Fruit fly (Drosophila melanogaster) whole organism, prepupa: ENCODE results near the gene CG16903.

ENCODE experiments used
- Blimp-1 ChIP-seq: fragments of 200-800 bp; sonication (Bioruptor generic); optimal IDR thresholded peaks from 3 replicates; lab custom pipeline; 2017; ENCODE audit warnings: missing biosample characterization, missing genetic modification characterization, mild to moderate bottlenecking, moderate library complexity, missing genetic modification reagents
- CG10631 ChIP-seq: fragments of 200-800 bp; sonication (Bioruptor generic); optimal IDR thresholded peaks from 2 replicates; lab custom pipeline; 2016; ENCODE audit warnings: missing biosample characterization, missing genetic modification characterization
- CG10669 ChIP-seq: fragments of 200-800 bp; sonication (Bioruptor generic); optimal IDR thresholded peaks from 3 replicates; lab custom pipeline; 2018; ENCODE audit warnings: missing biosample characterization, mild to moderate bottlenecking, missing genetic modification characterization, moderate library complexity
- CG11294 ChIP-seq: fragments of 200-800 bp; sonication (Bioruptor generic); IDR thresholded peaks from 2 replicates; pipeline ENCODE4 v1.3.6; 2022; ENCODE audit warnings: missing biosample characterization, missing genetic modification characterization
- CG11762 ChIP-seq: fragments of 200-800 bp; sonication (Bioruptor generic); optimal IDR thresholded peaks from 3 replicates; lab custom pipeline; 2016; ENCODE audit warnings: missing biosample characterization, missing genetic modification characterization; ENCODE audit not compliant: insufficient read depth
- CG15336 ChIP-seq: fragments of 200-800 bp; sonication (Bioruptor generic); IDR thresholded peaks from 2 replicates; pipeline ENCODE4 v1.3.6; 2022; ENCODE audit warnings: missing biosample characterization, missing genetic modification characterization
- CG16779 ChIP-seq: fragments of 200-800 bp; sonication (Bioruptor generic); optimal IDR thresholded peaks from 3 replicates; lab custom pipeline; 2017; ENCODE audit warnings: missing biosample characterization, mild to moderate bottlenecking, missing genetic modification characterization
- CG3032 ChIP-seq: fragments of 200-800 bp; optimal IDR thresholded peaks from 2 replicates; lab custom pipeline; 2019; ENCODE audit warnings: missing biosample characterization, mild to moderate bottlenecking, missing genetic modification characterization, moderate library complexity
- CG31627 ChIP-seq: fragments of 200-800 bp; sonication (Bioruptor generic); optimal IDR thresholded peaks from 3 replicates; lab custom pipeline; 2016; ENCODE audit warnings: missing biosample characterization, missing genetic modification characterization
- CG32006 ChIP-seq: fragments of 200-800 bp; sonication (Bioruptor generic); optimal IDR thresholded peaks from 3 replicates; lab custom pipeline; 2017; ENCODE audit warnings: missing biosample characterization, mild to moderate bottlenecking, missing genetic modification characterization
- CG3919 ChIP-seq: fragments of 200-800 bp; sonication (Bioruptor generic); optimal IDR thresholded peaks from 3 replicates; lab custom pipeline; 2016; ENCODE audit warnings: missing biosample characterization, missing genetic modification characterization
- CG4318 ChIP-seq: fragments of 200-800 bp; sonication (Bioruptor generic); optimal IDR thresholded peaks from 3 replicates; lab custom pipeline; 2017; ENCODE audit warnings: missing biosample characterization, mild to moderate bottlenecking, missing genetic modification characterization
- CG6792 ChIP-seq: fragments of 200-800 bp; sonication (Bioruptor generic); optimal IDR thresholded peaks from 3 replicates; lab custom pipeline; 2016; ENCODE audit warnings: missing biosample characterization, missing genetic modification characterization
- CG6854 ChIP-seq: fragments of 200-800 bp; sonication (Bioruptor generic); optimal IDR thresholded peaks from 2 replicates; lab custom pipeline; 2017; ENCODE audit warnings: missing biosample characterization, mild to moderate bottlenecking, missing genetic modification characterization
- CG8119 ChIP-seq: fragments of 200-800 bp; sonication (Bioruptor generic); IDR thresholded peaks from 3 replicates; pipeline ENCODE4 v1.3.6; 2022; ENCODE audit warnings: missing biosample characterization, missing genetic modification characterization
- CG8319 ChIP-seq: fragments of 200-800 bp; sonication (Bioruptor generic); optimal IDR thresholded peaks from 3 replicates; lab custom pipeline; 2016; ENCODE audit warnings: missing biosample characterization, missing genetic modification characterization
- CG8632 ChIP-seq: fragments of 200-800 bp; sonication (Bioruptor generic); optimal IDR thresholded peaks from 3 replicates; lab custom pipeline; 2016; ENCODE audit warnings: missing biosample characterization, missing genetic modification characterization
- CG9139 ChIP-seq: fragments of 200-800 bp; sonication (Bioruptor generic); optimal IDR thresholded peaks from 3 replicates; lab custom pipeline; 2017; ENCODE audit warnings: missing biosample characterization, mild to moderate bottlenecking, missing genetic modification characterization
- Eip78C ChIP-seq: fragments of 200-800 bp; sonication (Bioruptor generic); peaks from one replicate; lab custom pipeline; 2016; ENCODE audit warnings: missing biosample characterization, missing genetic modification characterization
- Ets21C ChIP-seq: fragments of 200-800 bp; sonication (Bioruptor generic); optimal IDR thresholded peaks from 3 replicates; lab custom pipeline; 2016; ENCODE audit warnings: missing biosample characterization, missing genetic modification characterization
- Ets96B ChIP-seq: fragments of 200-800 bp; optimal IDR thresholded peaks from 2 replicates; lab custom pipeline; 2019; ENCODE audit warnings: missing biosample characterization, mild to moderate bottlenecking, missing genetic modification characterization, moderate library complexity
- Hr39 ChIP-seq: fragments of 200-800 bp; sonication (Bioruptor generic); optimal IDR thresholded peaks from 2 replicates; lab custom pipeline; 2016; ENCODE audit warnings: missing biosample characterization, missing genetic modification characterization
- Smox ChIP-seq: fragments of 200-800 bp; sonication (Bioruptor generic); optimal IDR thresholded peaks from 3 replicates; lab custom pipeline; 2016; ENCODE audit warnings: missing biosample characterization, missing genetic modification characterization
- Sox102F ChIP-seq: fragments of 200-800 bp; sonication (Bioruptor generic); optimal IDR thresholded peaks from 2 replicates; lab custom pipeline; 2016; ENCODE audit warnings: missing biosample characterization, mild to moderate bottlenecking, missing genetic modification characterization
- Sox14 ChIP-seq: fragments of 200-800 bp; sonication (Bioruptor generic); optimal IDR thresholded peaks from 3 replicates; lab custom pipeline; 2016; ENCODE audit warnings: missing biosample characterization, missing genetic modification characterization
- Sox15 ChIP-seq: fragments of 200-800 bp; sonication (Bioruptor generic); optimal IDR thresholded peaks from 3 replicates; lab custom pipeline; 2016; ENCODE audit warnings: missing biosample characterization, missing genetic modification characterization
- achi ChIP-seq: fragments of 200-800 bp; sonication (Bioruptor generic); optimal IDR thresholded peaks from 3 replicates; lab custom pipeline; 2016; ENCODE audit warnings: missing biosample characterization, missing genetic modification characterization
- dac ChIP-seq: fragments of 200-800 bp; sonication (Bioruptor generic); optimal IDR thresholded peaks from 2 replicates; lab custom pipeline; 2017; ENCODE audit warnings: missing biosample characterization, mild to moderate bottlenecking, missing genetic modification characterization
- dsx ChIP-seq: fragments of 200-800 bp; optimal IDR thresholded peaks from 3 replicates; lab custom pipeline; 2019; ENCODE audit warnings: missing biosample characterization, mild to moderate bottlenecking, missing genetic modification characterization, moderate library complexity; ENCODE audit not compliant: poor library complexity, severe bottlenecking
- esn ChIP-seq: fragments of 200-800 bp; sonication (Bioruptor generic); optimal IDR thresholded peaks from 2 replicates; lab custom pipeline; 2016; ENCODE audit warnings: missing biosample characterization, mild to moderate bottlenecking, missing genetic modification characterization, moderate library complexity
- fd59A ChIP-seq: fragments of 200-800 bp; sonication (Bioruptor generic); optimal IDR thresholded peaks from 2 replicates; lab custom pipeline; 2017; ENCODE audit warnings: missing biosample characterization, mild to moderate bottlenecking, missing genetic modification characterization, missing genetic modification reagents
- fkh ChIP-seq: fragments of 200-800 bp; sonication (Bioruptor generic); optimal IDR thresholded peaks from 3 replicates; lab custom pipeline; 2017; ENCODE audit warnings: missing biosample characterization, mild to moderate bottlenecking, missing genetic modification characterization, moderate library complexity
- lz ChIP-seq: fragments of 200-800 bp; sonication (Bioruptor generic); optimal IDR thresholded peaks from 3 replicates; lab custom pipeline; 2016; ENCODE audit warnings: missing biosample characterization, missing genetic modification characterization
- net ChIP-seq: fragments of 200-800 bp; sonication (Bioruptor generic); optimal IDR thresholded peaks from 3 replicates; lab custom pipeline; 2016; ENCODE audit warnings: missing biosample characterization, missing genetic modification characterization
- pdm3 ChIP-seq: fragments of 200-800 bp; sonication (Bioruptor generic); optimal IDR thresholded peaks from 3 replicates; lab custom pipeline; 2016; ENCODE audit warnings: missing biosample characterization, missing genetic modification characterization
- salr ChIP-seq, 2 experiments: fragments of 200-800 bp; sonication (Bioruptor generic); optimal IDR thresholded peaks; 3 replicates each; lab custom pipeline; 2016 to 2018; ENCODE audit warnings: missing biosample characterization in 2 of 2, missing genetic modification characterization in 2 of 2, mild to moderate bottlenecking in 1 of 2
- spab ChIP-seq: fragments of 200-800 bp; sonication (Bioruptor generic); optimal IDR thresholded peaks from 2 replicates; lab custom pipeline; 2017; ENCODE audit warnings: missing biosample characterization, mild to moderate bottlenecking, missing genetic modification characterization, missing genetic modification reagents
- ss ChIP-seq, 2 experiments: fragments of 200-800 bp; sonication (Bioruptor generic); optimal IDR thresholded peaks; 2 replicates in 1 of 2; 3 replicates in 1 of 2; lab custom pipeline; 2017 to 2018; ENCODE audit warnings: mild to moderate bottlenecking in 2 of 2, missing biosample characterization in 2 of 2, missing genetic modification characterization in 2 of 2, moderate library complexity in 1 of 2
- svp ChIP-seq: fragments of 200-800 bp; sonication (Bioruptor generic); peaks from one replicate; lab custom pipeline; 2016; ENCODE audit warnings: missing biosample characterization, missing genetic modification characterization
- topi ChIP-seq: fragments of 200-800 bp; sonication (Bioruptor generic); optimal IDR thresholded peaks from 3 replicates; lab custom pipeline; 2016; ENCODE audit warnings: missing biosample characterization, missing genetic modification characterization

The CG16903 gene

dm6 chrX:2094072-2094761 lies 14.0 kb upstream of the CG16903 start, which contains the start of gene csw (continued):
- TF ChIP-seq lz (GFP tag; lab: Kevin White, UChicago) = peak; percentile 28
- peak; percentile 61 for TF ChIP-seq CG3919
- TF ChIP-seq CG4318 = peak; percentile 20
- peak; percentile 5 for TF ChIP-seq Ets21C
- peak; percentile 68 for TF ChIP-seq fd59A (GFP tag; lab: Kevin White, UChicago)
- TF ChIP-seq CG32006 = peak; percentile 53
- peak; percentile 37 for TF ChIP-seq Hr39
- TF ChIP-seq CG8119 (GFP tag; lab: Robert Waterston, UW) = peak; percentile 86
- peak; percentile 57 for TF ChIP-seq fkh (GFP tag; lab: Kevin White, UChicago)
- peak; percentile 97 for TF ChIP-seq CG9139 (GFP tag; lab: Kevin White, UChicago)
- TF ChIP-seq CG6854 = peak; percentile 87
- peak; percentile 88 for TF ChIP-seq spab (GFP tag; lab: Kevin White, UChicago)
- peak; percentile 92 for TF ChIP-seq Eip78C
- peak; percentile 96 for TF ChIP-seq CG16779 (tag; lab: Kevin White, UChicago)
- TF ChIP-seq Blimp-1 (GFP tag; lab: Kevin White, UChicago) = no peak
- TF ChIP-seq CG15336 (GFP tag; lab: Robert Waterston, UW) = peak; percentile 88
- TF ChIP-seq Sox14 (GFP tag; lab: Kevin White, UChicago) = peak; percentile 43
- TF ChIP-seq CG6792 (GFP tag; lab: Kevin White, UChicago) = peak; percentile 43
- TF ChIP-seq CG31627 (GFP tag; lab: Kevin White, UChicago) = peak; percentile 38
- peak; percentile 17 for TF ChIP-seq Sox102F (GFP tag; lab: Kevin White, UChicago)
- TF ChIP-seq CG11294 (GFP tag; lab: Robert Waterston, UW) = no peak
- TF ChIP-seq net (GFP tag; lab: Kevin White, UChicago) = peak; percentile 84
- peak; percentile 98 to 99 for TF ChIP-seq ss (GFP tag; optimal IDR thresholded peaks at IDR 0.05; lab: Kevin White, UChicago)

- no peak for TF ChIP-seq pdm3 (GFP tag; lab: Kevin White, UChicago)
- no peak for TF ChIP-seq CG8319
- no peak for TF ChIP-seq ss (GFP tag; optimal IDR thresholded peaks at IDR 0.05; lab: Kevin White, UChicago)
- TF ChIP-seq topi (GFP tag; lab: Kevin White, UChicago) = no peak
- no peak for TF ChIP-seq CG11762 (GFP tag; lab: Kevin White, UChicago)
- TF ChIP-seq Smox = no peak
- TF ChIP-seq CG6792 (GFP tag; lab: Kevin White, UChicago) = no peak
- TF ChIP-seq CG11294 (GFP tag; lab: Robert Waterston, UW) = no peak
- no peak for TF ChIP-seq CG3919
- peak; percentile 20 for TF ChIP-seq CG10669 (GFP tag; lab: Kevin White, UChicago)
- no peak for TF ChIP-seq Sox15 (GFP tag; lab: Kevin White, UChicago)
- peak; percentile 20 for TF ChIP-seq CG32006
- peak; percentile 79 for TF ChIP-seq Eip78C
- TF ChIP-seq dsx (GFP tag; lab: Kevin White, UChicago) = no peak
- TF ChIP-seq CG10631 (GFP tag; lab: Kevin White, UChicago) = no peak
- TF ChIP-seq svp (GFP tag; lab: Kevin White, UChicago) = no peak
- TF ChIP-seq Ets96B = peak; percentile 10
- TF ChIP-seq CG3032 (tag; lab: Kevin White, UChicago) = peak; percentile 16
- no peak for TF ChIP-seq dac
- no peak for TF ChIP-seq achi (GFP tag; lab: Kevin White, UChicago)
- TF ChIP-seq salr (GFP tag; optimal IDR thresholded peaks at IDR 0.05; lab: Kevin White, UChicago) = no peak
- no peak for TF ChIP-seq spab (GFP tag; lab: Kevin White, UChicago)
- no peak for TF ChIP-seq esn (GFP tag; lab: Kevin White, UChicago)
- no peak for TF ChIP-seq CG8632
- TF ChIP-seq, all 60 proteins: peak for 5
These were observed 9.6 kb upstream of the CG16903 start for dm6 chrX:2089812-2090211.
